Fruit fly (Drosophila melanogaster) whole organism, embryonic: ENCODE data around the gene CG32639.

Experiments
- Ada2b ChIP-seq: fragments of 200-800 bp; sonication (Bioruptor generic); IDR thresholded peaks from 2 replicates; pipeline ENCODE4 v1.3.6; 2022; ENCODE audit warnings: missing biosample characterization, missing genetic modification characterization
- CG10654 ChIP-seq: fragments of 200-800 bp; sonication (Bioruptor generic); optimal IDR thresholded peaks from 2 replicates; lab custom pipeline; 2016; ENCODE audit warnings: missing biosample characterization, missing genetic modification characterization
- CG11504 ChIP-seq: fragments of 200-800 bp; sonication (Bioruptor generic); optimal IDR thresholded peaks from 3 replicates; lab custom pipeline; 2019; ENCODE audit warnings: missing biosample characterization, mild to moderate bottlenecking, missing genetic modification characterization, moderate library complexity
- CG12299 ChIP-seq: fragments of 200-800 bp; sonication (Bioruptor generic); optimal IDR thresholded peaks from 2 replicates; lab custom pipeline; 2018; ENCODE audit warnings: missing biosample characterization, mild to moderate bottlenecking, missing genetic modification characterization
- CG12942 ChIP-seq: fragments of 200-800 bp; sonication (Bioruptor generic); optimal IDR thresholded peaks from 3 replicates; lab custom pipeline; 2016; ENCODE audit warnings: missing biosample characterization, missing genetic modification characterization
- CG18619 ChIP-seq: fragments of 200-800 bp; sonication (Bioruptor generic); optimal IDR thresholded peaks from 3 replicates; lab custom pipeline; 2017; ENCODE audit warnings: missing biosample characterization, mild to moderate bottlenecking, missing genetic modification characterization
- CG2889 ChIP-seq: fragments of 200-800 bp; sonication (Bioruptor generic); IDR thresholded peaks from 3 replicates; pipeline ENCODE4 v1.3.6; 2022; ENCODE audit warnings: missing biosample characterization, missing genetic modification characterization
- CG30431 ChIP-seq: fragments of 200-800 bp; sonication (Bioruptor generic); optimal IDR thresholded peaks from 2 replicates; lab custom pipeline; 2017; ENCODE audit warnings: missing biosample characterization, missing genetic modification characterization
- CG42726 ChIP-seq: fragments of 200-800 bp; sonication (Bioruptor generic); IDR thresholded peaks from 2 replicates; pipeline ENCODE4 v1.3.6; 2022; ENCODE audit warnings: missing biosample characterization, missing genetic modification characterization; ENCODE audit not compliant: partially characterized antibody
- CG43689 ChIP-seq: fragments of 200-800 bp; sonication (Bioruptor generic); IDR thresholded peaks from 2 replicates; pipeline ENCODE4 v1.3.6; 2022; ENCODE audit warnings: missing biosample characterization, missing genetic modification characterization
- CG6683 ChIP-seq: fragments of 200-800 bp; sonication (Bioruptor generic); optimal IDR thresholded peaks from 2 replicates; lab custom pipeline; 2017; ENCODE audit warnings: missing biosample characterization, mild to moderate bottlenecking, missing genetic modification characterization, missing genetic modification reagents
- CG7963 ChIP-seq: fragments of 200-800 bp; sonication (Bioruptor generic); IDR thresholded peaks from 3 replicates; pipeline ENCODE4 v1.3.6; 2022; ENCODE audit warnings: missing biosample characterization, missing genetic modification characterization; ENCODE audit not compliant: partially characterized antibody
- CG8281 ChIP-seq: fragments of 200-800 bp; sonication (Bioruptor generic); optimal IDR thresholded peaks from 2 replicates; lab custom pipeline; 2018; ENCODE audit warnings: missing biosample characterization, mild to moderate bottlenecking, missing genetic modification characterization, moderate library complexity
- CG8765 ChIP-seq: fragments of 200-800 bp; sonication (Bioruptor generic); IDR thresholded peaks from 2 replicates; pipeline ENCODE4 v1.3.6; 2022; ENCODE audit warnings: missing biosample characterization, missing genetic modification characterization
- CG9727 ChIP-seq: fragments of 200-800 bp; sonication (Bioruptor generic); optimal IDR thresholded peaks from 3 replicates; lab custom pipeline; 2017; ENCODE audit warnings: missing biosample characterization, mild to moderate bottlenecking, missing genetic modification characterization
- CG9797 ChIP-seq: fragments of 200-800 bp; sonication (Bioruptor generic); optimal IDR thresholded peaks from 3 replicates; lab custom pipeline; 2018; ENCODE audit warnings: missing biosample characterization, mild to moderate bottlenecking, missing genetic modification characterization
- Camta ChIP-seq: fragments of 200-800 bp; sonication (Bioruptor generic); optimal IDR thresholded peaks from 2 replicates; lab custom pipeline; 2016; ENCODE audit warnings: missing biosample characterization, missing genetic modification characterization
- Chrac-16 ChIP-seq: fragments of 200-800 bp; sonication (Bioruptor generic); optimal IDR thresholded peaks from 3 replicates; lab custom pipeline; 2016; ENCODE audit warnings: missing biosample characterization, missing genetic modification characterization
- CrebB ChIP-seq: fragments of 200-800 bp; sonication (Bioruptor generic); optimal IDR thresholded peaks from 3 replicates; lab custom pipeline; 2018; ENCODE audit warnings: missing biosample characterization, mild to moderate bottlenecking, missing genetic modification characterization
- D19A ChIP-seq: fragments of 200-800 bp; optimal IDR thresholded peaks from 3 replicates; lab custom pipeline; 2019; ENCODE audit warnings: missing biosample characterization, mild to moderate bottlenecking, missing genetic modification characterization, moderate library complexity
- E2f1 ChIP-seq: fragments of 200-800 bp; sonication (Bioruptor generic); IDR thresholded peaks from 2 replicates; pipeline ENCODE4 v1.3.6; 2022; ENCODE audit warnings: missing biosample characterization, missing genetic modification characterization
- HLH54F ChIP-seq: fragments of 200-800 bp; sonication (Bioruptor generic); optimal IDR thresholded peaks from 3 replicates; lab custom pipeline; 2016; ENCODE audit warnings: missing biosample characterization, missing genetic modification characterization
- HLHmδ ChIP-seq: fragments of 200-800 bp; sonication (Bioruptor generic); optimal IDR thresholded peaks from 2 replicates; lab custom pipeline; 2018; ENCODE audit warnings: missing biosample characterization, mild to moderate bottlenecking, missing genetic modification characterization, moderate library complexity
- Hand ChIP-seq: fragments of 200-800 bp; sonication (Bioruptor generic); optimal IDR thresholded peaks from 2 replicates; lab custom pipeline; 2017; ENCODE audit warnings: mild to moderate bottlenecking, missing biosample characterization, missing genetic modification reagents, missing genetic modification characterization
- MBD-R2 ChIP-seq: fragments of 200-800 bp; sonication (Bioruptor generic); IDR thresholded peaks from 2 replicates; pipeline ENCODE4 v1.3.6; 2022; ENCODE audit warnings: missing biosample characterization, missing genetic modification characterization
- Nf-YB ChIP-seq: fragments of 200-800 bp; sonication (Bioruptor generic); optimal IDR thresholded peaks from 3 replicates; lab custom pipeline; 2019; ENCODE audit warnings: missing biosample characterization, mild to moderate bottlenecking, missing genetic modification characterization, moderate library complexity
- Six4 ChIP-seq: fragments of 200-800 bp; sonication (Bioruptor generic); optimal IDR thresholded peaks from 2 replicates; lab custom pipeline; 2016; ENCODE audit warnings: missing biosample characterization, missing genetic modification characterization
- bbx ChIP-seq: fragments of 200-800 bp; sonication (Bioruptor generic); IDR thresholded peaks from 2 replicates; pipeline ENCODE4 v1.3.6; 2022; ENCODE audit warnings: missing biosample characterization, missing genetic modification characterization; ENCODE audit not compliant: partially characterized antibody
- chn ChIP-seq: fragments of 200-800 bp; sonication (Bioruptor generic); optimal IDR thresholded peaks from 2 replicates; lab custom pipeline; 2016; ENCODE audit warnings: missing biosample characterization, missing genetic modification characterization
- corto ChIP-seq: fragments of 200-800 bp; sonication (Bioruptor generic); optimal IDR thresholded peaks from 2 replicates; lab custom pipeline; 2016; ENCODE audit warnings: missing biosample characterization, mild to moderate bottlenecking, missing genetic modification characterization, moderate library complexity
- crp ChIP-seq, 2 experiments: fragments of 200-800 bp; sonication (Bioruptor generic); optimal IDR thresholded peaks; 2 replicates in 1 of 2; 3 replicates in 1 of 2; lab custom pipeline; 2017; ENCODE audit warnings: missing biosample characterization in 2 of 2, missing genetic modification characterization in 2 of 2, mild to moderate bottlenecking in 1 of 2, moderate library complexity in 1 of 2
- cwo ChIP-seq: fragments of 200-800 bp; sonication (Bioruptor generic); optimal IDR thresholded peaks from 3 replicates; lab custom pipeline; 2017; ENCODE audit warnings: missing biosample characterization, missing genetic modification characterization, mild to moderate bottlenecking, moderate library complexity, missing genetic modification reagents
- danr ChIP-seq: fragments of 200-800 bp; sonication (Bioruptor generic); IDR thresholded peaks from 2 replicates; pipeline ENCODE4 v1.3.6; 2022; ENCODE audit warnings: missing biosample characterization, missing genetic modification characterization
- esg ChIP-seq: fragments of 200-800 bp; sonication (Bioruptor generic); conservative IDR thresholded peaks from 2 replicates; pipeline ENCODE4 v1.3.6; 2022; ENCODE audit warnings: missing biosample characterization, missing genetic modification characterization
- gem ChIP-seq: fragments of 200-800 bp; sonication (Bioruptor generic); optimal IDR thresholded peaks from 2 replicates; lab custom pipeline; 2019; ENCODE audit warnings: missing biosample characterization, mild to moderate bottlenecking, missing genetic modification characterization, moderate library complexity
- grn ChIP-seq: fragments of 200-800 bp; sonication (Bioruptor generic); optimal IDR thresholded peaks from 3 replicates; lab custom pipeline; 2017; ENCODE audit warnings: missing biosample characterization, missing genetic modification characterization
- gsb ChIP-seq: fragments of 200-800 bp; sonication (Bioruptor generic); IDR thresholded peaks from 2 replicates; pipeline ENCODE4 v1.3.6; 2022; ENCODE audit warnings: missing biosample characterization, missing genetic modification characterization
- ham ChIP-seq: fragments of 200-800 bp; sonication (Bioruptor generic); IDR thresholded peaks from 2 replicates; pipeline ENCODE4 v1.3.6; 2022; ENCODE audit warnings: missing biosample characterization, missing genetic modification characterization
- hbn ChIP-seq: fragments of 200-800 bp; sonication (Bioruptor generic); IDR thresholded peaks from 2 replicates; pipeline ENCODE4 v1.3.6; 2022; ENCODE audit warnings: missing biosample characterization, missing genetic modification characterization; ENCODE audit not compliant: partially characterized antibody
- hth ChIP-seq: fragments of >200 bp; optimal IDR thresholded peaks from 2 replicates; lab custom pipeline; 2017; ENCODE audit warnings: inconsistent platforms
- kay ChIP-seq: fragments of 200-800 bp; sonication (Bioruptor generic); optimal IDR thresholded peaks from 2 replicates; lab custom pipeline; 2016; ENCODE audit warnings: missing biosample characterization, missing genetic modification characterization
- lbe ChIP-seq: fragments of 200-800 bp; sonication (Bioruptor generic); optimal IDR thresholded peaks from 2 replicates; lab custom pipeline; 2016; ENCODE audit warnings: missing biosample characterization, mild to moderate bottlenecking, missing genetic modification characterization
- lola ChIP-seq, 3 experiments: fragments of >200 bp in 2 of 3; fragments of 200-800 bp in 1 of 3; sonication (Bioruptor generic) in 1 of 3; optimal IDR thresholded peaks; 2 replicates each; lab custom pipeline; 2017 to 2019; ENCODE audit warnings: missing biosample characterization in 3 of 3, missing genetic modification characterization in 3 of 3, mild to moderate bottlenecking in 1 of 3, moderate library complexity in 1 of 3
- onecut ChIP-seq: fragments of 200-800 bp; sonication (Bioruptor generic); IDR thresholded peaks from 2 replicates; pipeline ENCODE4 v1.3.6; 2022; ENCODE audit warnings: missing biosample characterization, missing genetic modification characterization
- p53 ChIP-seq: fragments of 200-800 bp; sonication (Bioruptor generic); optimal IDR thresholded peaks from 2 replicates; lab custom pipeline; 2016; ENCODE audit warnings: missing biosample characterization, missing genetic modification characterization
- pb ChIP-seq: fragments of 200-800 bp; sonication (Bioruptor generic); optimal IDR thresholded peaks from 3 replicates; lab custom pipeline; 2016; ENCODE audit warnings: missing biosample characterization, missing genetic modification characterization
- pnt ChIP-seq: fragments of 200-800 bp; sonication (Bioruptor generic); optimal IDR thresholded peaks from 3 replicates; lab custom pipeline; 2016; ENCODE audit warnings: missing biosample characterization, missing genetic modification characterization
- row ChIP-seq: fragments of 200-800 bp; sonication (Bioruptor generic); IDR thresholded peaks from 3 replicates; pipeline ENCODE4 v1.3.6; 2022; ENCODE audit warnings: missing biosample characterization, missing genetic modification characterization
- sqz ChIP-seq: fragments of 200-800 bp; sonication (Bioruptor generic); optimal IDR thresholded peaks from 3 replicates; lab custom pipeline; 2018; ENCODE audit warnings: missing biosample characterization, mild to moderate bottlenecking, missing genetic modification characterization
- wor ChIP-seq: fragments of 200-800 bp; sonication (Bioruptor generic); IDR thresholded peaks from 2 replicates; pipeline ENCODE4 v1.3.6; 2022; ENCODE audit warnings: missing biosample characterization, missing genetic modification characterization
- z ChIP-seq: fragments of 200-800 bp; sonication (Bioruptor generic); IDR thresholded peaks from 3 replicates; pipeline ENCODE4 v1.3.6; 2022; ENCODE audit warnings: missing biosample characterization, missing genetic modification characterization

Gene CG32639

dm6 chrX:13276713-13277112, 40.3 kb upstream of the CG32639 start (continued):
- TF ChIP-seq gem (tag; lab: Kevin White, UChicago) (peak; percentile 88), Ada2b (peak; percentile 82), danr (GFP tag; lab: Robert Waterston, UW) (peak; percentile 55; the same call in 1 of the 2 replicates), corto (GFP tag; lab: Kevin White, UChicago) (no peak), CG6683 (GFP tag; lab: Kevin White, UChicago) (peak; percentile 74), onecut (GFP tag; lab: Robert Waterston, UW) (0 out of 2 replicates have a peak, but pooled peaks have one; percentile 16), Camta (GFP tag; lab: Kevin White, UChicago) (no peak), row (peak; percentile 90), chn (GFP tag; lab: Kevin White, UChicago) (no peak), crp (GFP tag; optimal IDR thresholded peaks at IDR 0.05; lab: Kevin White, UChicago) (no peak), CG12299 (tag; lab: Kevin White, UChicago) (peak; percentile 70), CG43689 (GFP tag; lab: Robert Waterston, UW) (no peak), z (GFP tag; lab: Robert Waterston, UW) (no peak), Hand (peak; percentile 71), cwo (GFP tag; lab: Kevin White, UChicago) (peak; percentile 85), lbe (GFP tag; lab: Kevin White, UChicago) (no peak), CG30431 (GFP tag; lab: Kevin White, UChicago) (peak; percentile 5), ham (GFP tag; lab: Robert Waterston, UW) (peak; percentile 47; the same call in 1 of the 2 replicates), D19A (tag; lab: Kevin White, UChicago) (peak; percentile 57), grn (GFP tag; lab: Kevin White, UChicago) (no peak), CG9797 (no peak), sqz (peak; percentile 19), CG7963 (GFP tag; lab: Robert Waterston, UW) (no peak), CG42726 (GFP tag; lab: Robert Waterston, UW) (no peak), gsb (GFP tag; lab: Robert Waterston, UW) (peak; percentile 78), bbx (GFP tag; lab: Robert Waterston, UW) (no peak), Chrac-16 (GFP tag; lab: Kevin White, UChicago) (peak; percentile 32), Nf-YB (GFP tag; lab: Kevin White, UChicago) (peak; percentile 57), CG10654 (GFP tag; lab: Kevin White, UChicago) (peak; percentile 51), hbn (no peak), esg (GFP tag; lab: Robert Waterston, UW) (peak; percentile 71), Six4 (GFP tag; lab: Kevin White, UChicago) (peak; percentile 65), CrebB (tag; lab: Kevin White, UChicago) (peak; percentile 61), HLHmδ (GFP tag; lab: Kevin White, UChicago) (no peak), kay (GFP tag; lab: Kevin White, UChicago) (no peak), CG9727 (GFP tag; lab: Kevin White, UChicago) (peak; percentile 78), wor (GFP tag; lab: Robert Waterston, UW) (peak; percentile 48; the same call in 1 of the 2 replicates), CG11504 (tag; lab: Kevin White, UChicago) (peak; percentile 85), E2f1 (GFP tag; lab: Robert Waterston, UW) (peak; percentile 78), CG2889 (peak; percentile 55; the same call in 1 of the 3 replicates), p53 (GFP tag; lab: Kevin White, UChicago) (no peak), lola (GFP tag; optimal IDR thresholded peaks at IDR 0.05; lab: Kevin White, UChicago) (peak in 1 of 3 experiments; percentile 40), MBD-R2 (GFP tag; lab: Robert Waterston, UW) (peak; percentile 49; the same call in 1 of the 2 replicates), CG8281 (tag; lab: Kevin White, UChicago) (peak; percentile 24), HLH54F (GFP tag; lab: Kevin White, UChicago) (peak; percentile 2), pnt (no peak), CG18619 (peak; percentile 69), hth (lab: Kevin White, UChicago) (no peak), pb (GFP tag; lab: Kevin White, UChicago) (no peak), CG12942 (GFP tag; lab: Kevin White, UChicago) (peak; percentile 36), CG8765 (peak; percentile 16; the same call in 1 of the 2 replicates)
